Worm (Caenorhabditis elegans): ENCODE data around the gene ZK856.11.

The ZK856.11 gene

ce11 chrV:10173653-10174052 lies 31.1 kb downstream of the ZK856.11 start, which contains the start of gene egl-3:
egl-3 (minus strand) TSS chrV:10173753.
- no peak for TF ChIP-seq jun-1 (tag; optimal IDR thresholded peaks at IDR 0.05)
- TF ChIP-seq lsy-12 (tag; optimal IDR thresholded peaks at IDR 0.05): no peak
- no peak for TF ChIP-seq hmg-11 (tag; optimal IDR thresholded peaks at IDR 0.05)
- TF ChIP-seq lin-39 (tag; optimal IDR thresholded peaks at IDR 0.05): no peak
- no peak for TF ChIP-seq aly-2 (tag; optimal IDR thresholded peaks at IDR 0.05)
- no peak for TF ChIP-seq ztf-11 (tag; optimal IDR thresholded peaks at IDR 0.05)
- no peak for TF ChIP-seq snpc-4 (tag; optimal IDR thresholded peaks at IDR 0.05)
- no peak for TF ChIP-seq unc-39 (tag; optimal IDR thresholded peaks at IDR 0.05)
- TF ChIP-seq nhr-76 (tag; optimal IDR thresholded peaks at IDR 0.05): no peak
- no peak for TF ChIP-seq fos-1 (tag; optimal IDR thresholded peaks at IDR 0.05)
- TF ChIP-seq skn-1 (tag; optimal IDR thresholded peaks at IDR 0.05): no peak
- TF ChIP-seq ama-1 (optimal IDR thresholded peaks at IDR 0.05): no peak
- no peak for TF ChIP-seq fkh-2 (tag; optimal IDR thresholded peaks at IDR 0.05)
- TF ChIP-seq pqm-1 (tag; optimal IDR thresholded peaks at IDR 0.05): no peak
- no peak for TF ChIP-seq ceh-82 (tag; optimal IDR thresholded peaks at IDR 0.05)

DNA sequence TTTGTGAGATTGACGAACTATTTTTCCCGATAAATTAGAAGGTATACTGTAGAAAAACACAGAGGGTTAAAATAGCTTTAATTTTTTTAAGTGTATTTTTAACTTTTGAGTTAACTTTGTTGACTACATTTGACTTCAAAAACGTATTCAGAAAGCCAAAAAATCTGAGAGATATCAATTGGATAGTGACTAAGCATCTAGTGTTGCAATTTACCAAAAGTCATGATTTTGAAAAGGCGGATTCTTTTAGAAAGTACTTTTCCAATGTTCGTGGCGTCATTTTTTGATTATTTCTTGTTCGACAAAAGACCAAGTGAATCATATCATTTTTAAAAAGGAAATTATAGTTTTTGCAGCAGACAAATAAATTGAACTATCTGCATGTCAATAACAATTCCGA lies 35.9 kb downstream of the ZK856.11 start:
- TF ChIP-seq fkh-2 (tag; optimal IDR thresholded peaks at IDR 0.05): no peak
- no peak for TF ChIP-seq hmg-11 (tag; optimal IDR thresholded peaks at IDR 0.05)
- TF ChIP-seq pha-4 (tag; optimal IDR thresholded peaks at IDR 0.05): no peak
- no peak for TF ChIP-seq elt-2 (tag; optimal IDR thresholded peaks at IDR 0.05)
- TF ChIP-seq egl-5 (tag; optimal IDR thresholded peaks at IDR 0.05): no peak
- no peak for TF ChIP-seq mdl-1 (tag; optimal IDR thresholded peaks at IDR 0.05)
- no peak for TF ChIP-seq nhr-25 (tag; optimal IDR thresholded peaks at IDR 0.05)
- no peak for TF ChIP-seq nhr-28 (tag; optimal IDR thresholded peaks at IDR 0.05)
- TF ChIP-seq unc-62 (GFP tag; optimal IDR thresholded peaks at IDR 0.05): no peak
- TF ChIP-seq nhr-43 (tag; optimal IDR thresholded peaks at IDR 0.05; ENCODE audit: poor library complexity, severe bottlenecking): no peak
- TF ChIP-seq elt-1 (tag; optimal IDR thresholded peaks at IDR 0.05): no peak
- no peak for TF ChIP-seq eor-1 (tag; optimal IDR thresholded peaks at IDR 0.05)

DNA sequence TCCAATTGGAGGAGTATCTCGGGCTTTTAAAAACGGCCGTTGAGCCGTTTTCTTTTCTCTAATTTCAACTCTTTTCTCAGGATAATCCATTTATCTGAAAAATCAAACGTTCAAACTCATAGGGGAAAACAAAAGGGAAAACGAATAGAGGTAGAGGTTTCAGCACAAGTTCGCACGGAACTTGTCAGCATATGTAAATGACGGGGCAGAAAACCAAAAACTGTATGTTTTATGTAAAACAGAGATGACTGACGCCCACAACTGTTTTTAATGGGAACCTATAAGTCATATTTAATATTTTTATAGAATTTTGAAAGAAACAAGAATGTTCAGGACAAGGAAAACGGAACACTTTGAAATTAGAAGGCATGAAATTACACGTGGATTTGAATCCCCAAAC lies 38.4 kb downstream of the ZK856.11 start, which contains the start of gene C51E3.6:
TSS of gene C51E3.6 (minus strand) at position 101 of the 400 bp plus-strand sequence.
- no peak for TF ChIP-seq elt-2 (tag; optimal IDR thresholded peaks at IDR 0.05)
- no peak for TF ChIP-seq elt-3 (tag; optimal IDR thresholded peaks at IDR 0.05)
- TF ChIP-seq R02D3.7 (tag; optimal IDR thresholded peaks at IDR 0.05): no peak
- no peak for TF ChIP-seq nhr-237 (tag; optimal IDR thresholded peaks at IDR 0.05)
- no peak for TF ChIP-seq lin-39 (tag; optimal IDR thresholded peaks at IDR 0.05)
- no peak for TF ChIP-seq skn-1 (tag; optimal IDR thresholded peaks at IDR 0.05)
- no peak for TF ChIP-seq nhr-76 (tag; optimal IDR thresholded peaks at IDR 0.05)
- no peak for TF ChIP-seq jun-1 (tag; optimal IDR thresholded peaks at IDR 0.05)
- TF ChIP-seq ceh-28 (tag; optimal IDR thresholded peaks at IDR 0.05): no peak

DNA sequence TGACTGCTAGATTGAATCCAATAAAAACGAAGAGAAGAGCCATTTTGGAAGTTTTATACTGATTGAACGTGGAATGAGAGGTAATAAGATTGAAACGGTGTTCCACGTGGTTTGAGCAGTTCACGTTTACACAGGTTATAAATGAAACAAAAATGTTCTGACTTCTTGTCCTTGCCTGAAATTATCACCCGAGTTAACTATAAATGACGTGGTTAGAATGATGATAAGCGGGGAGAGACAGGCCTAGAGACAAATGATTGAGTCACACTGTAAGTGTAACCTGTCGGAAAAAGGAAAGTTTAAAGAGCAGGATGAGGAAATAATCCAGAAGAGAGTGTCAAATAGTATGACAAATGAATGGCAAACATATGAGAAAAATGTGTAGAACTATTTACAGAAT lies 43.8 kb downstream of the ZK856.11 start, which contains the start of gene C51E3.10:
TSS of gene C51E3.10 (minus strand) at position 181 of the 400 bp plus-strand sequence.
- TF ChIP-seq pqm-1 (tag; optimal IDR thresholded peaks at IDR 0.05) (peak; percentile 96), nhr-43 (tag; optimal IDR thresholded peaks at IDR 0.05; ENCODE audit: poor library complexity, severe bottlenecking) (no peak), nhr-11 (tag; optimal IDR thresholded peaks at IDR 0.05) (no peak), ama-1 (optimal IDR thresholded peaks at IDR 0.05) (no peak), ZK546.5 (tag; optimal IDR thresholded peaks at IDR 0.05) (no peak), nhr-28 (tag; optimal IDR thresholded peaks at IDR 0.05) (no peak), zag-1 (tag; optimal IDR thresholded peaks at IDR 0.05) (no peak), nhr-77 (tag; optimal IDR thresholded peaks at IDR 0.05) (no peak), nfya-1 (tag; optimal IDR thresholded peaks at IDR 0.05; ENCODE audit: insufficient read depth) (no peak), ceh-82 (tag; optimal IDR thresholded peaks at IDR 0.05) (no peak), nhr-23 (tag; optimal IDR thresholded peaks at IDR 0.05) (no peak), lin-15B (tag; optimal IDR thresholded peaks at IDR 0.05) (no peak), nhr-76 (tag; optimal IDR thresholded peaks at IDR 0.05) (no peak), fkh-2 (tag; optimal IDR thresholded peaks at IDR 0.05) (no peak), ceh-28 (tag; optimal IDR thresholded peaks at IDR 0.05) (no peak), jun-1 (tag; optimal IDR thresholded peaks at IDR 0.05) (peak; percentile 39), R02D3.7 (tag; optimal IDR thresholded peaks at IDR 0.05) (no peak), nhr-25 (tag; optimal IDR thresholded peaks at IDR 0.05) (no peak), ztf-11 (tag; optimal IDR thresholded peaks at IDR 0.05) (no peak), ceh-16 (tag; optimal IDR thresholded peaks at IDR 0.05) (no peak), hmg-11 (tag; optimal IDR thresholded peaks at IDR 0.05) (no peak), snpc-4 (tag; optimal IDR thresholded peaks at IDR 0.05) (no peak), egl-27 (tag; optimal IDR thresholded peaks at IDR 0.05) (no peak), sea-2 (GFP tag; optimal IDR thresholded peaks at IDR 0.05) (no peak), fos-1 (tag; optimal IDR thresholded peaks at IDR 0.05) (no peak), egl-5 (tag; optimal IDR thresholded peaks at IDR 0.05) (no peak), nhr-237 (tag; optimal IDR thresholded peaks at IDR 0.05) (no peak), elt-3 (tag; optimal IDR thresholded peaks at IDR 0.05) (no peak), tbx-2 (tag; optimal IDR thresholded peaks at IDR 0.05) (no peak), nhr-67 (tag; optimal IDR thresholded peaks at IDR 0.05) (no peak), ceh-9 (tag; optimal IDR thresholded peaks at IDR 0.05) (no peak), mdl-1 (tag; optimal IDR thresholded peaks at IDR 0.05) (peak; percentile 24), mml-1 (tag; optimal IDR thresholded peaks at IDR 0.05) (no peak), eor-1 (tag; optimal IDR thresholded peaks at IDR 0.05) (no peak), elt-2 (tag; optimal IDR thresholded peaks at IDR 0.05) (peak; percentile 94), skn-1 (tag; optimal IDR thresholded peaks at IDR 0.05) (peak; percentile 70), elt-1 (tag; optimal IDR thresholded peaks at IDR 0.05) (no peak), unc-39 (tag; optimal IDR thresholded peaks at IDR 0.05) (no peak), lin-39 (tag; optimal IDR thresholded peaks at IDR 0.05) (no peak), ztf-4 (tag; optimal IDR thresholded peaks at IDR 0.05) (no peak)
